Fruit fly (Drosophila melanogaster): Measurements from ENCODE around the gene eIF4E1.

Gene eIF4E1

DNA sequence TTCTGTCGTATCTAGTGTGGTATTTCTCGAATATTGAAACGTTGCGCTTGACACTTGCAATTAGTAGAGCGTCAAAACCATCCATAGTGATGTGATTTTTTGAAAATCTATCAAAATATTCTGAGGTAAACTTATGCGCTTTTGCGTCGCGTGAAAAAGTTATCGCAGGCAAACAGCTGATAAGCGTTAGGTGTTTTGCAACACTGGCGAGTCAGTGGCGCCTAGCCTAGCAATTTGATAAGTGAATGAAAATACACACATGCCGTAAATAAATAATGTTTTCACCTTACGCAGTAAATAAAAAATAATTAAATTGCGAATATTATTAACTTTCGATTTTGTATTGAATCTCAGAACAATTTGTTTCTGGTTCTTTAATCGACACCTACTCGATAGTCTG, 33.1 kb upstream of the eIF4E1 start, which contains the start of gene CG42526 (continued):
- TF ChIP-seq zen2 (GFP tag; IDR thresholded peaks at IDR 0.05; ENCODE audit: partially characterized antibody) (no peak; the same call in 2 of the 3 replicates), Dref (GFP tag; IDR thresholded peaks at IDR 0.05) (peak; percentile 44), onecut (GFP tag; IDR thresholded peaks at IDR 0.05) (no peak), sqz (GFP tag; optimal IDR thresholded peaks at IDR 0.05) (no peak), CG8944 (GFP tag; optimal IDR thresholded peaks at IDR 0.05) (peak; percentile 30), MESR4 (GFP tag; optimal IDR thresholded peaks at IDR 0.05) (peak; percentile 22), Hr3 (GFP tag; optimal IDR thresholded peaks at IDR 0.05) (no peak), CG32767 (GFP tag; IDR thresholded peaks at IDR 0.05) (no peak), p53 (GFP tag; optimal IDR thresholded peaks at IDR 0.05) (no peak), Abd-B (GFP tag; optimal IDR thresholded peaks at IDR 0.05) (peak; percentile 2), ssp (GFP tag; IDR thresholded peaks at IDR 0.05) (no peak), zen (tag; optimal IDR thresholded peaks at IDR 0.05) (no peak), sima (GFP tag; optimal IDR thresholded peaks at IDR 0.05) (no peak), CG1647 (GFP tag; optimal IDR thresholded peaks at IDR 0.05) (peak; percentile 7), MTF-1 (GFP tag; optimal IDR thresholded peaks at IDR 0.05; ENCODE audit: borderline replicate concordance) (no peak), CG11093 (GFP tag; IDR thresholded peaks at IDR 0.05) (no peak), crc (GFP tag; optimal IDR thresholded peaks at IDR 0.05) (no peak), Bgb (GFP tag; IDR thresholded peaks at IDR 0.05; ENCODE audit: partially characterized antibody) (peak; percentile 62; the same call in 1 of the 2 replicates), Dip2 (GFP tag; IDR thresholded peaks at IDR 0.05) (no peak), D19A (tag; optimal IDR thresholded peaks at IDR 0.05) (no peak), Hr39 (optimal IDR thresholded peaks at IDR 0.05) (no peak), Hmx (GFP tag; optimal IDR thresholded peaks at IDR 0.05) (peak; percentile 35), grn (GFP tag; optimal IDR thresholded peaks at IDR 0.05) (no peak), Hr78 (GFP tag; optimal IDR thresholded peaks at IDR 0.05) (no peak), CG9215 (GFP tag; IDR thresholded peaks at IDR 0.05) (no peak), btn (GFP tag; optimal IDR thresholded peaks at IDR 0.05) (no peak), CG31365 (tag; optimal IDR thresholded peaks at IDR 0.05) (no peak), Hmr (GFP tag; optimal IDR thresholded peaks at IDR 0.05) (peak; percentile 62), CG2120 (GFP tag; optimal IDR thresholded peaks at IDR 0.05) (peak; percentile 80), fu2 (GFP tag; optimal IDR thresholded peaks at IDR 0.05) (peak; percentile 6), sim (GFP tag; IDR thresholded peaks at IDR 0.05) (no peak), Fer1 (GFP tag; optimal IDR thresholded peaks at IDR 0.05) (peak; percentile 43), fd3F (GFP tag; optimal IDR thresholded peaks at IDR 0.05) (no peak), CG4820 (GFP tag; optimal IDR thresholded peaks at IDR 0.05) (no peak), sisA (GFP tag; IDR thresholded peaks at IDR 0.05) (no peak), Dfd (GFP tag; optimal IDR thresholded peaks at IDR 0.05) (no peak), CG1529 (GFP tag; optimal IDR thresholded peaks at IDR 0.05) (no peak), fd96Cb (tag; optimal IDR thresholded peaks at IDR 0.05) (no peak), org-1 (GFP tag; optimal IDR thresholded peaks at IDR 0.05) (no peak), sens (GFP tag) (peak; percentile 80), CG11456 (GFP tag; IDR thresholded peaks at IDR 0.05) (0 out of 3 replicates have a peak, but pooled peaks have one; percentile 47), Usf (GFP tag; optimal IDR thresholded peaks at IDR 0.05) (no peak), Hsf (GFP tag; optimal IDR thresholded peaks at IDR 0.05) (peak; percentile 63), Elba2 (GFP tag; optimal IDR thresholded peaks at IDR 0.05) (no peak), CG10147 (GFP tag; optimal IDR thresholded peaks at IDR 0.05) (peak; percentile 22), aop (GFP tag; IDR thresholded peaks at IDR 0.05) (no peak), Asciz (GFP tag; optimal IDR thresholded peaks at IDR 0.05) (no peak), fd102C (GFP tag; optimal IDR thresholded peaks at IDR 0.05) (no peak), nmo (GFP tag; optimal IDR thresholded peaks at IDR 0.05) (peak; percentile 34), psq (GFP tag; optimal IDR thresholded peaks at IDR 0.05) (no peak), HLH4C (GFP tag; IDR thresholded peaks at IDR 0.05; ENCODE audit: partially characterized antibody) (peak; percentile 25; the same call in 1 of the 3 replicates), CG10209 (GFP tag; optimal IDR thresholded peaks at IDR 0.05) (peak; percentile 39)
